Fruit fly (Drosophila melanogaster): Measurements from ENCODE around the gene CG42375.

DNA sequence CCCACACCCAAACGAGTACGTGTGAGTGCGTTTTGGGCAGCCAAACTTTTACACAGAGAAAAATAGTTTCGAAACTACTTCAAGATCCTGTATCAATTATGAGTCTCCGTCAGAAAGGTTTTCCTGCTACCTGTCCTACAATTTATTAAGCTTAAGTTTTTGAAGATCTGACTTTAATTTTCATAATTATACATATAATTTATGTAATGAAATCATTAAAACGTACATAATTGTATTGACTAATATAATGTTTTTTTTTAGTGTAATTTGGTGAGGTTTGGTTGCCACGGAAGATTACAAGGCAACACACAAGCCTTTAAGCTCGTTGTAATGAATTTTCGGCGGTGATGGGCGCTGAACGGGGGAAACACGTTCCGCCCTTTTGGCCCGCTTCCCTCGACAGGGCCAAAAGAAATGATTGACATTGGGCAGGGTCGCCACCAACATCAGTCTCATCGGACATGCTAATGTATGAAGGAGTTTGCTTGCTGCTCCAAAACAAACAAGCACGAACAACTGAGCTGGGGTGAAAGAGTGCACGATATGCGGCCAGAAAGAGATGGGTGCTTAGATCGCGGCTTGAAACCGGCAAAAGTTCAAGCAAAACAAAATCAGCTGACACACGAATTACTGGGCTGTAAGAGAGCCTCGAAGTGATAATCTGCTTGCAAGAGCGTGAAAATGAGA, 14.7 kb downstream of the CG42375 start:
- peak; percentile 30 for TF ChIP-seq fru (GFP tag; optimal IDR thresholded peaks at IDR 0.05)
- TF ChIP-seq dsf (GFP tag; optimal IDR thresholded peaks at IDR 0.05; ENCODE audit: borderline replicate concordance), result no peak
- peak; percentile 68 for TF ChIP-seq HLH106 (tag; optimal IDR thresholded peaks at IDR 0.05)
- no peak for TF ChIP-seq rgr (GFP tag; optimal IDR thresholded peaks at IDR 0.05)
- TF ChIP-seq ey (GFP tag; optimal IDR thresholded peaks at IDR 0.05), result no peak
- TF ChIP-seq usp (GFP tag; optimal IDR thresholded peaks at IDR 0.05), result no peak

All from whole organism, wandering third instar larva.